Worm (Caenorhabditis elegans): ENCODE measurements around the gene F43C9.1.

Gene F43C9.1

ce11 chrX:4792979-4793378, at the start of gene F43C9.1:
F43C9.1 (plus strand) TSS chrX:4793279.
- TF ChIP-seq unc-62 (GFP tag; optimal IDR thresholded peaks at IDR 0.05) (no peak), mls-2 (tag; optimal IDR thresholded peaks at IDR 0.05) (no peak), M03D4.4 (tag; optimal IDR thresholded peaks at IDR 0.05) (no peak), ces-1 (GFP tag; optimal IDR thresholded peaks at IDR 0.05) (no peak), unc-120 (tag; optimal IDR thresholded peaks at IDR 0.05; ENCODE audit: poor library complexity, severe bottlenecking) (no peak), elt-1 (tag; optimal IDR thresholded peaks at IDR 0.05; ENCODE audit: borderline replicate concordance, insufficient read depth) (no peak), nhr-28 (tag; optimal IDR thresholded peaks at IDR 0.05) (no peak), zip-8 (tag; optimal IDR thresholded peaks at IDR 0.05) (no peak), mep-1 (tag; optimal IDR thresholded peaks at IDR 0.05) (no peak), unc-39 (tag; optimal IDR thresholded peaks at IDR 0.05) (no peak), sem-2 (GFP tag; optimal IDR thresholded peaks at IDR 0.05) (no peak)

- TF ChIP-seq lin-32 (GFP tag; optimal IDR thresholded peaks at IDR 0.05) (no peak), drap-1 (GFP tag; optimal IDR thresholded peaks at IDR 0.05) (no peak), elt-3 (tag; optimal IDR thresholded peaks at IDR 0.05) (no peak), snpc-4 (tag; optimal IDR thresholded peaks at IDR 0.05) (no peak), lsy-2 (tag; optimal IDR thresholded peaks at IDR 0.05) (no peak)
Observed at ce11 chrX:4744037-4744436, 49.0 kb upstream of the F43C9.1 start.

- TF ChIP-seq ces-1 (GFP tag; optimal IDR thresholded peaks at IDR 0.05) (no peak), elt-3 (tag; optimal IDR thresholded peaks at IDR 0.05) (no peak), cnd-1 (tag; optimal IDR thresholded peaks at IDR 0.05) (no peak), nhr-237 (tag; optimal IDR thresholded peaks at IDR 0.05) (no peak), ceh-43 (GFP tag; optimal IDR thresholded peaks at IDR 0.05) (no peak), hlh-1 (tag; optimal IDR thresholded peaks at IDR 0.05) (no peak), zip-8 (tag; optimal IDR thresholded peaks at IDR 0.05) (no peak)
Observed at ce11 chrX:4749080-4749479, 44.0 kb upstream of the F43C9.1 start, which contains the start of gene lon-2. lon-2 (minus strand) TSS chrX:4749083.

ce11 chrX:4754725-4755124, 38.4 kb upstream of the F43C9.1 start, which contains the start of gene C39E6.2:
C39E6.2 (minus strand) TSS chrX:4755118.
- TF ChIP-seq blmp-1 (tag; optimal IDR thresholded peaks at IDR 0.05) (no peak), mab-5 (tag; optimal IDR thresholded peaks at IDR 0.05) (no peak), elt-3 (tag; optimal IDR thresholded peaks at IDR 0.05) (no peak), flh-1 (GFP tag; optimal IDR thresholded peaks at IDR 0.05) (no peak), bed-3 (GFP tag; optimal IDR thresholded peaks at IDR 0.05) (no peak), lsy-2 (tag; optimal IDR thresholded peaks at IDR 0.05) (no peak), ceh-43 (GFP tag; optimal IDR thresholded peaks at IDR 0.05) (no peak), unc-62 (GFP tag; optimal IDR thresholded peaks at IDR 0.05) (no peak), ceh-83 (GFP tag; optimal IDR thresholded peaks at IDR 0.05) (no peak), ztf-11 (tag; optimal IDR thresholded peaks at IDR 0.05) (no peak), snpc-4 (tag; optimal IDR thresholded peaks at IDR 0.05) (no peak), cnd-1 (tag; optimal IDR thresholded peaks at IDR 0.05) (no peak), ces-1 (GFP tag; optimal IDR thresholded peaks at IDR 0.05) (no peak), nhr-237 (tag; optimal IDR thresholded peaks at IDR 0.05) (no peak), sem-2 (GFP tag; optimal IDR thresholded peaks at IDR 0.05) (no peak), hlh-1 (tag; optimal IDR thresholded peaks at IDR 0.05) (no peak), nhr-76 (tag; optimal IDR thresholded peaks at IDR 0.05) (no peak), unc-39 (tag; optimal IDR thresholded peaks at IDR 0.05) (no peak)

ce11 chrX:4759718-4760117, 33.4 kb upstream of the F43C9.1 start:
- TF ChIP-seq mls-2 (tag; optimal IDR thresholded peaks at IDR 0.05) (peak; percentile 98), blmp-1 (tag; optimal IDR thresholded peaks at IDR 0.05) (no peak), elt-1 (tag; optimal IDR thresholded peaks at IDR 0.05; ENCODE audit: borderline replicate concordance, insufficient read depth) (no peak), tbx-8 (GFP tag; optimal IDR thresholded peaks at IDR 0.05) (no peak), nhr-2 (tag; optimal IDR thresholded peaks at IDR 0.05) (peak; percentile 91), ztf-11 (tag; optimal IDR thresholded peaks at IDR 0.05) (no peak), nhr-12 (tag; optimal IDR thresholded peaks at IDR 0.05) (no peak), ham-2 (GFP tag; optimal IDR thresholded peaks at IDR 0.05) (no peak), ceh-43 (GFP tag; optimal IDR thresholded peaks at IDR 0.05) (peak; percentile 52), cnd-1 (tag; optimal IDR thresholded peaks at IDR 0.05) (no peak), flh-1 (GFP tag; optimal IDR thresholded peaks at IDR 0.05) (no peak), ces-1 (GFP tag; optimal IDR thresholded peaks at IDR 0.05) (peak; percentile 54)
